Fruit fly (Drosophila melanogaster) S2 (cell line): ENCODE data around the gene CG18476.

Experiments
- CG8478 ChIP-seq: fragments of >200 bp; optimal IDR thresholded peaks from 2 replicates; lab custom pipeline; 2018
- CTCF ChIP-seq, 2 experiments: fragments of >200 bp; optimal IDR thresholded peaks; 2 replicates each; lab custom pipeline; 2018

DNA sequence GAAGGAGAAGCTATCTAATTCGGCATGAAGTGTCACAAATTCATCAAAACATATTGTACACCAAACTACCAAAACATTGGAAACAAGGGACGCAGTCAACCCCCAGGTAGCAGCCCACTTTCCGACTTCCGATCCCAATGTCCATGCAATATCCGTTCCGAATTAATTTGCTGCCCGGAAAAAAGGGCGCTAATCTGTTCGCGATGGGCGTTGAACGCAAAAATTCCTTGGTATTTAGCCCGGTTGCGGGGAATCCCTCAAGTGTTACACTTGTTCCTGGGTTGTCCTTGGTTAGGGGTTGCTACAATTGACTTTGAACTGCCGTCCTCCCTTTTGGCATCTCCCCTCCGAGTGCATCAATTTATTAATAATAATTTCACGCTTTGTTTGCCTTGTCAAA, 14.6 kb upstream of the CG18476 start:
- no peak for TF ChIP-seq CTCF (optimal IDR thresholded peaks at IDR 0.05; lab: Kevin White, UChicago)
- no peak for TF ChIP-seq CG8478 (lab: Kevin White, UChicago)
